Worm (Caenorhabditis elegans): Measurements from ENCODE around the gene C05B5.16.

- TF ChIP-seq dao-5 (tag; optimal IDR thresholded peaks at IDR 0.05) = no peak
- no peak for TF ChIP-seq him-1 (tag; optimal IDR thresholded peaks at IDR 0.05)
- no peak for TF ChIP-seq W03F9.2 (tag; optimal IDR thresholded peaks at IDR 0.05)
These were observed 11.8 kb upstream of the C05B5.16 start, which contains the start of gene C05B5.2 for ce11 chrIII:10000428-10000827.

All from whole organism, L4/young adult.